Worm (Caenorhabditis elegans) whole organism, late embryonic: ENCODE results near the gene cest-30.
A peak's percentile ranks its signal among the peaks of the same experiment; 100 is the strongest.

Experiments
- C38D4.7 ChIP-seq: fragments of 200-800 bp; sonication (Bioruptor generic); optimal IDR thresholded peaks from 2 replicates; lab custom pipeline; 2018; ENCODE audit warnings: mild to moderate bottlenecking, missing genetic modification characterization, moderate library complexity, missing compliant biosample characterization
- F13H6.1 ChIP-seq: sonication (generic microtip); optimal IDR thresholded peaks from 2 replicates; lab custom pipeline; 2016; ENCODE audit warnings: missing genetic modification characterization, missing compliant biosample characterization
- K09A11.1 ChIP-seq: sonication (generic microtip); optimal IDR thresholded peaks from 2 replicates; lab custom pipeline; 2017; ENCODE audit warnings: antibody characterized with exemption, mild to moderate bottlenecking, missing genetic modification characterization, missing compliant biosample characterization; ENCODE audit not compliant: insufficient read depth
- Y22D7AL.16 ChIP-seq: sonication (generic microtip); optimal IDR thresholded peaks from 2 replicates; lab custom pipeline; 2016; ENCODE audit warnings: missing genetic modification characterization, missing compliant biosample characterization
- ahr-1 ChIP-seq: sonication (generic microtip); optimal IDR thresholded peaks from 2 replicates; lab custom pipeline; 2016; ENCODE audit warnings: missing genetic modification characterization, missing compliant biosample characterization
- ceh-14 ChIP-seq: sonication (generic microtip); optimal IDR thresholded peaks from 2 replicates; lab custom pipeline; 2016; ENCODE audit warnings: missing genotype, missing genetic modification characterization, missing compliant biosample characterization
- ceh-18 ChIP-seq: sonication (generic microtip); optimal IDR thresholded peaks from 2 replicates; lab custom pipeline; 2016; ENCODE audit warnings: missing genetic modification characterization, missing compliant biosample characterization
- ceh-19 ChIP-seq: fragments of 200-800 bp; sonication (Bioruptor generic); optimal IDR thresholded peaks from 2 replicates; lab custom pipeline; 2018; ENCODE audit warnings: mild to moderate bottlenecking, missing genetic modification characterization, missing compliant biosample characterization
- ceh-2 ChIP-seq: sonication (generic microtip); optimal IDR thresholded peaks from 2 replicates; lab custom pipeline; 2016; ENCODE audit warnings: missing genotype, missing genetic modification characterization, missing compliant biosample characterization
- ceh-31 ChIP-seq: sonication (generic microtip); optimal IDR thresholded peaks from 2 replicates; lab custom pipeline; 2016; ENCODE audit warnings: missing genetic modification characterization, missing compliant biosample characterization
- ceh-34 ChIP-seq: sonication (generic microtip); optimal IDR thresholded peaks from 2 replicates; lab custom pipeline; 2016; ENCODE audit warnings: mild to moderate bottlenecking, missing genetic modification characterization, missing compliant biosample characterization
- ceh-48 ChIP-seq: sonication (generic microtip); optimal IDR thresholded peaks from 2 replicates; lab custom pipeline; 2016; ENCODE audit warnings: missing genetic modification characterization, inconsistent platforms, missing compliant biosample characterization
- ceh-6 ChIP-seq: fragments of 200-800 bp; sonication (Bioruptor generic); optimal IDR thresholded peaks from 2 replicates; lab custom pipeline; 2018; ENCODE audit warnings: mild to moderate bottlenecking, missing genetic modification characterization, missing compliant biosample characterization
- che-1 ChIP-seq: sonication (generic microtip); optimal IDR thresholded peaks from 2 replicates; lab custom pipeline; 2016; ENCODE audit warnings: mild to moderate bottlenecking, missing genetic modification characterization, missing compliant biosample characterization
- dmd-4 ChIP-seq: sonication (generic microtip); optimal IDR thresholded peaks from 2 replicates; lab custom pipeline; 2016; ENCODE audit warnings: borderline replicate concordance, missing genetic modification characterization, missing compliant biosample characterization
- elt-2 ChIP-seq: sonication (generic microtip); optimal IDR thresholded peaks from 2 replicates; lab custom pipeline; 2016; ENCODE audit warnings: missing genetic modification reagents, missing genetic modification characterization, missing compliant biosample characterization
- elt-4 ChIP-seq: sonication (generic microtip); optimal IDR thresholded peaks from 2 replicates; lab custom pipeline; 2016; ENCODE audit warnings: missing genetic modification characterization, missing compliant biosample characterization
- ets-4 ChIP-seq: sonication (generic microtip); optimal IDR thresholded peaks from 2 replicates; lab custom pipeline; 2016; ENCODE audit warnings: missing genetic modification characterization, missing compliant biosample characterization
- eyg-1 ChIP-seq: sonication (generic microtip); optimal IDR thresholded peaks from 2 replicates; lab custom pipeline; 2016; ENCODE audit warnings: missing genotype, missing genetic modification characterization, missing compliant biosample characterization
- fkh-6 ChIP-seq: sonication (generic microtip); optimal IDR thresholded peaks from 2 replicates; lab custom pipeline; 2016; ENCODE audit warnings: missing genetic modification characterization, missing compliant biosample characterization
- gmeb-2 ChIP-seq: sonication (generic microtip); optimal IDR thresholded peaks from 2 replicates; lab custom pipeline; 2016; ENCODE audit warnings: missing genetic modification characterization, inconsistent platforms, missing compliant biosample characterization
- hlh-13 ChIP-seq: fragments of 200-800 bp; sonication (Bioruptor generic); optimal IDR thresholded peaks from 2 replicates; lab custom pipeline; 2018; ENCODE audit warnings: mild to moderate bottlenecking, missing genetic modification characterization, missing compliant biosample characterization
- hlh-30 ChIP-seq: sonication (generic microtip); optimal IDR thresholded peaks from 2 replicates; lab custom pipeline; 2017; ENCODE audit warnings: antibody characterized with exemption, missing genetic modification characterization, missing compliant biosample characterization; ENCODE audit not compliant: insufficient read depth
- lin-11 ChIP-seq: fragments of 200-800 bp; sonication (Bioruptor generic); optimal IDR thresholded peaks from 2 replicates; lab custom pipeline; 2018; ENCODE audit warnings: mild to moderate bottlenecking, missing genetic modification characterization, missing compliant biosample characterization
- madf-2 ChIP-seq: sonication (generic microtip); optimal IDR thresholded peaks from 2 replicates; lab custom pipeline; 2017; ENCODE audit warnings: missing genetic modification characterization, missing compliant biosample characterization
- mec-3 ChIP-seq: sonication (generic microtip); optimal IDR thresholded peaks from 2 replicates; lab custom pipeline; 2016; ENCODE audit warnings: borderline replicate concordance, missing genetic modification characterization, missing compliant biosample characterization
- nfya-1 ChIP-seq: sonication (generic microtip); optimal IDR thresholded peaks from 2 replicates; lab custom pipeline; 2017; ENCODE audit warnings: missing genetic modification characterization, mild to moderate bottlenecking, missing compliant biosample characterization, antibody characterized with exemption, moderate library complexity
- nhr-232 ChIP-seq: sonication (generic microtip); optimal IDR thresholded peaks from 2 replicates; lab custom pipeline; 2016; ENCODE audit warnings: missing genetic modification characterization, missing compliant biosample characterization
- npax-4 ChIP-seq: sonication (generic microtip); optimal IDR thresholded peaks from 2 replicates; lab custom pipeline; 2016; ENCODE audit warnings: missing genetic modification characterization, missing compliant biosample characterization
- odd-2 ChIP-seq: sonication (generic microtip); optimal IDR thresholded peaks from 2 replicates; lab custom pipeline; 2017; ENCODE audit warnings: antibody characterized with exemption, mild to moderate bottlenecking, missing genetic modification characterization, missing compliant biosample characterization
- pag-3 ChIP-seq: sonication (generic microtip); optimal IDR thresholded peaks from 2 replicates; lab custom pipeline; 2016; ENCODE audit warnings: missing compliant biosample characterization, missing genetic modification characterization, borderline replicate concordance
- pat-9 ChIP-seq: fragments of 200-800 bp; sonication (Bioruptor generic); optimal IDR thresholded peaks from 2 replicates; lab custom pipeline; 2018; ENCODE audit warnings: mild to moderate bottlenecking, missing genetic modification characterization, moderate library complexity, missing compliant biosample characterization
- pax-1 ChIP-seq: fragments of 150-350 bp; optimal IDR thresholded peaks from 2 replicates; lab custom pipeline; 2014; ENCODE audit warnings: missing biosample characterization, missing genetic modification characterization
- pqm-1 ChIP-seq: sonication (generic microtip); optimal IDR thresholded peaks from 2 replicates; lab custom pipeline; 2016; ENCODE audit warnings: missing genetic modification characterization, missing compliant biosample characterization
- rnt-1 ChIP-seq: sonication (generic microtip); optimal IDR thresholded peaks from 2 replicates; lab custom pipeline; 2016; ENCODE audit warnings: missing genetic modification characterization, missing compliant biosample characterization
- sox-4 ChIP-seq: sonication (generic microtip); optimal IDR thresholded peaks from 2 replicates; lab custom pipeline; 2017; ENCODE audit warnings: mild to moderate bottlenecking, missing genetic modification characterization, inconsistent platforms, missing compliant biosample characterization
- syd-9 ChIP-seq: sonication (generic microtip); optimal IDR thresholded peaks from 2 replicates; lab custom pipeline; 2016; ENCODE audit warnings: mild to moderate bottlenecking, missing genetic modification characterization, moderate library complexity, missing compliant biosample characterization
- tbx-2 ChIP-seq: sonication (generic microtip); optimal IDR thresholded peaks from 2 replicates; lab custom pipeline; 2016; ENCODE audit warnings: missing genetic modification characterization, missing compliant biosample characterization
- tbx-7 ChIP-seq: sonication (generic microtip); optimal IDR thresholded peaks from 2 replicates; lab custom pipeline; 2016; ENCODE audit warnings: missing genotype, missing genetic modification characterization, missing compliant biosample characterization
- ttx-3 ChIP-seq: sonication (generic microtip); optimal IDR thresholded peaks from 2 replicates; lab custom pipeline; 2016; ENCODE audit warnings: missing genetic modification reagents, missing genetic modification characterization, missing compliant biosample characterization
- unc-55 ChIP-seq: sonication (generic microtip); optimal IDR thresholded peaks from 2 replicates; lab custom pipeline; 2017; ENCODE audit warnings: missing biosample characterization, missing genetic modification reagents, missing genetic modification characterization
- unc-86 ChIP-seq: sonication (generic microtip); optimal IDR thresholded peaks from 2 replicates; lab custom pipeline; 2016; ENCODE audit warnings: missing genetic modification characterization, missing compliant biosample characterization
- zip-5 ChIP-seq: sonication (generic microtip); optimal IDR thresholded peaks from 2 replicates; lab custom pipeline; 2016; ENCODE audit warnings: missing genetic modification characterization, missing compliant biosample characterization
- ztf-16 ChIP-seq: sonication (generic microtip); optimal IDR thresholded peaks from 2 replicates; lab custom pipeline; 2017; ENCODE audit warnings: missing genetic modification characterization, missing compliant biosample characterization

Gene cest-30

DNA sequence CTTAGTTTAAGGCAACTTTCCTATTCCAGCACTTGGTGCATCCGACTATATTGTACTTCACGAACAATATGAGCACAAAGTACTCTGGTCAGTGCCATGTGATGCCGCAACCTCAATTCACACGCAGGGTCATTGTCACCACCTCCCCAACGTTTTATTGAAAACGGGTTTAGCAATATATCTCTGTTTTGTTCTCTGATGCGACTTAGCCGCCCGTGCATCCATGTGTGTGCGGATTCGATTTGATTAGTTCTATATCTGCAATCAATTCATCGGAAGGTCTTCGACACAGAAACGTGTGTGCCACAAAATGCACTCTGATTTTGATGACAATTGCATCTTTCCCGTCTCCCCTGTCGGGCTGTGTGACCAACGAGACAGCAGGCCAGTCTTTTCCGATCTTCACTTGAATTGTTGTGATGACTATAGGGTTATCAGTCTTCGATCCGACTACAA is 9.7 kb upstream of the cest-30 start:
- TF ChIP-seq nhr-232 (no peak), unc-55 (GFP tag; lab: Kevin White, UChicago) (peak; percentile 54)

- TF ChIP-seq K09A11.1 (tag; lab: Kevin White, UChicago) (no peak), che-1 (tag; lab: Kevin White, UChicago) (no peak), ets-4 (no peak), unc-86 (tag; lab: Kevin White, UChicago) (no peak), tbx-7 (tag; lab: Kevin White, UChicago) (no peak), zip-5 (tag; lab: Kevin White, UChicago) (no peak), fkh-6 (tag; lab: Kevin White, UChicago) (no peak), madf-2 (tag; lab: Kevin White, UChicago) (no peak)
Observed at ce11 chrV:5272034-5272433, 9.1 kb upstream of the cest-30 start.

DNA sequence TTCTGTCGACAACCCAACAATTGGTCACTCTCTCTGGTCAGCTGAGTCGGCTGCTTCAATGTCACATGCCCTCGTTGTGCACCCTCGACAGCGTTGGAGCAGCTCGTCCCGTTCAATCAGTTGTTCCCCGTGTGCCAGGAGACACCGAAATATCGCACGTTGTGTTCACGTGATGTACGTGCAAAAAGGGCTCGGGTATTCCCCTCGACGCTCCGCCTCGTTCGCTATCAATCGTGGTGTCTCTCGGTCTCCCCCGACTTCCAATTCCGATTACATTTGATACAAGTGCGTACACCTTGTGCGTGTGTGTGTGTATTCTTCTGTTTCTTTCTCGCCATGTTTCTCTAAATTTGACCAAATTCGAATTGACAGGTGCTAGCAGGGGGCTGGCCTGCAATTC is 8.6 kb upstream of the cest-30 start:
- TF ChIP-seq dmd-4 (tag; lab: Kevin White, UChicago) (no peak), madf-2 (tag; lab: Kevin White, UChicago) (no peak), pag-3 (tag; lab: Kevin White, UChicago) (no peak), ceh-31 (tag; lab: Kevin White, UChicago) (no peak), rnt-1 (tag; lab: Kevin White, UChicago) (peak; percentile 75), hlh-30 (tag; lab: Kevin White, UChicago) (peak; percentile 94), hlh-13 (GFP tag; lab: Kevin White, UChicago) (no peak), pqm-1 (tag; lab: Kevin White, UChicago) (peak; percentile 53), ceh-2 (tag; lab: Kevin White, UChicago) (no peak), syd-9 (tag; lab: Kevin White, UChicago) (peak; percentile 36), npax-4 (tag; lab: Kevin White, UChicago) (no peak), ttx-3 (no peak), Y22D7AL.16 (tag; lab: Kevin White, UChicago) (no peak), gmeb-2 (no peak), elt-2 (tag; lab: Kevin White, UChicago) (peak; percentile 58), ceh-19 (GFP tag; lab: Kevin White, UChicago) (no peak), sox-4 (no peak), ceh-14 (tag; lab: Kevin White, UChicago) (no peak), tbx-7 (tag; lab: Kevin White, UChicago) (no peak), ceh-34 (tag; lab: Kevin White, UChicago) (peak; percentile 51), C38D4.7 (GFP tag; lab: Kevin White, UChicago) (no peak), mec-3 (no peak), unc-55 (GFP tag; lab: Kevin White, UChicago) (peak; percentile 64), K09A11.1 (tag; lab: Kevin White, UChicago) (no peak), nhr-232 (no peak), tbx-2 (tag; lab: Kevin White, UChicago) (peak; percentile 56), ahr-1 (tag; lab: Kevin White, UChicago) (no peak), fkh-6 (tag; lab: Kevin White, UChicago) (no peak), pax-1 (tag; lab: Kevin White, UChicago) (no peak), F13H6.1 (tag; lab: Kevin White, UChicago) (peak; percentile 6), pat-9 (tag; lab: Kevin White, UChicago) (peak; percentile 4), ceh-18 (tag; lab: Kevin White, UChicago) (peak; percentile 37)

DNA sequence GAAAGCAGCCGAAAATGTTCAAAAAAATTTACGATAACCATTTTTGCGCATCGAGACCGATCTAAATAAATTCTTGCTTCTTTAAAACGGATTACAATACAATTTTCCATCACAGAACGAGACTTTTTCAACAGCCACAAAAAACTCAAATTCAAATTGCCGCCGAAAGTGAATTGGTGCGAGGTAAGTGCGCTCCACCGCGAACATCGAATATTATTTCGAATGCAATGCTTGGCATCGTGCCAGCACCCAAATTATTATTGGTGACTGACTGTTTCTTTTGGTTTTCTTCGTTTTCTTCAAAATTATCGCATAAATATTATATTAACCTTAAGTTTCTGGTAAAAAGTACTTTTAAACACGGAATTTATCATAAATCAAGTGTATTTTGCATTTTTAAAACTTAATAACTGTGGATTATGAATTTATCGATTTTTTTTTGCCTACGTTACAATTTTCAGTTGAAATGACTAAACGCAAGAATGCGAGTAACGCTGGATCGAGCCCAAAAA is 6.2 kb upstream of the cest-30 start, which contains the start of gene penr-1:
Gene penr-1, plus strand, starts transcription at position 462 of the 512 bp plus-strand sequence.
- TF ChIP-seq ztf-16 (tag; lab: Kevin White, UChicago) (no peak), ets-4 (no peak), nfya-1 (tag; lab: Kevin White, UChicago) (peak; percentile 20), ceh-48 (tag; lab: Kevin White, UChicago) (peak; percentile 7), K09A11.1 (tag; lab: Kevin White, UChicago) (no peak), mec-3 (no peak), ceh-34 (tag; lab: Kevin White, UChicago) (no peak), pax-1 (tag; lab: Kevin White, UChicago) (no peak), che-1 (tag; lab: Kevin White, UChicago) (no peak), fkh-6 (tag; lab: Kevin White, UChicago) (no peak), hlh-13 (GFP tag; lab: Kevin White, UChicago) (no peak), tbx-2 (tag; lab: Kevin White, UChicago) (no peak), elt-4 (no peak), ceh-31 (tag; lab: Kevin White, UChicago) (peak; percentile 10), lin-11 (tag; lab: Kevin White, UChicago) (no peak), odd-2 (tag; lab: Kevin White, UChicago) (no peak), ceh-6 (no peak), pat-9 (tag; lab: Kevin White, UChicago) (no peak), nhr-232 (no peak), eyg-1 (tag; lab: Kevin White, UChicago) (no peak), syd-9 (tag; lab: Kevin White, UChicago) (no peak), rnt-1 (tag; lab: Kevin White, UChicago) (no peak)
